Fruit fly (Drosophila melanogaster): ENCODE results near the gene toc.
A peak's percentile ranks its signal among the peaks of the same experiment; 100 is the strongest.

The toc gene

dm6 chr2L:3086290-3086876 is 58.2 kb downstream of the toc start (continued):
- TF ChIP-seq bsh (GFP tag; optimal IDR thresholded peaks at IDR 0.05) (peak in 1 of 2 experiments; percentile 65), B-H1 (GFP tag; IDR thresholded peaks at IDR 0.05) (peak; percentile 52; the same call in 1 of the 3 replicates), eve (GFP tag; optimal IDR thresholded peaks at IDR 0.05) (peak in 1 of 2 experiments; percentile 27), Bdp1 (GFP tag; optimal IDR thresholded peaks at IDR 0.05) (no peak), Asciz (GFP tag; optimal IDR thresholded peaks at IDR 0.05) (peak; percentile 35), CG12659 (GFP tag; optimal IDR thresholded peaks at IDR 0.05) (peak; percentile 77), CG17568 (GFP tag; optimal IDR thresholded peaks at IDR 0.05) (peak; percentile 51), tna (GFP tag; IDR thresholded peaks at IDR 0.05; ENCODE audit: partially characterized antibody) (no peak), CG7839 (tag; optimal IDR thresholded peaks at IDR 0.05) (peak; percentile 86), NC2α (GFP tag; optimal IDR thresholded peaks at IDR 0.05) (no peak), crc (GFP tag; optimal IDR thresholded peaks at IDR 0.05) (peak; percentile 6), sim (GFP tag; IDR thresholded peaks at IDR 0.05) (no peak), ci (GFP tag; IDR thresholded peaks at IDR 0.05) (0 out of 3 replicates have a peak, but pooled peaks have one; percentile 56), Drgx (GFP tag; IDR thresholded peaks at IDR 0.05) (peak; percentile 85), bigmax (GFP tag; optimal IDR thresholded peaks at IDR 0.05) (no peak), CG8089 (GFP tag; optimal IDR thresholded peaks at IDR 0.05) (no peak), schlank (tag; optimal IDR thresholded peaks at IDR 0.05) (no peak), CG10321 (GFP tag; IDR thresholded peaks at IDR 0.05) (0 out of 2 replicates have a peak, but pooled peaks have one; percentile 26), CG12104 (GFP tag; optimal IDR thresholded peaks at IDR 0.05) (peak; percentile 50), CG1602 (GFP tag; optimal IDR thresholded peaks at IDR 0.05) (peak; percentile 10), CG34224 (GFP tag; IDR thresholded peaks at IDR 0.05; ENCODE audit: partially characterized antibody) (no peak), B-H2 (GFP tag; optimal IDR thresholded peaks at IDR 0.05) (no peak), Scr (GFP tag; IDR thresholded peaks at IDR 0.05; ENCODE audit: partially characterized antibody) (no peak), CG32532 (GFP tag; IDR thresholded peaks at IDR 0.05) (peak; percentile 83), H2.0 (GFP tag; IDR thresholded peaks at IDR 0.05) (peak; percentile 67), CG4730 (GFP tag; IDR thresholded peaks at IDR 0.05) (0 out of 2 replicates have a peak, but pooled peaks have one; percentile 16), CG7271 (tag; optimal IDR thresholded peaks at IDR 0.05) (no peak), CG12391 (tag; optimal IDR thresholded peaks at IDR 0.05) (peak; percentile 79), inv (GFP tag; IDR thresholded peaks at IDR 0.05; ENCODE audit: partially characterized antibody) (no peak), E2f2 (GFP tag; IDR thresholded peaks at IDR 0.05) (peak; percentile 67), klu (GFP tag; IDR thresholded peaks at IDR 0.05) (peak; percentile 16; the same call in 1 of the 2 replicates), CG11247 (GFP tag; IDR thresholded peaks at IDR 0.05) (peak; percentile 41; the same call in 1 of the 2 replicates), ftz-f1 (GFP tag; optimal IDR thresholded peaks at IDR 0.05) (no peak), CG15601 (tag; optimal IDR thresholded peaks at IDR 0.05) (no peak), CG4617 (GFP tag; optimal IDR thresholded peaks at IDR 0.05; ENCODE audit: borderline replicate concordance) (no peak), CG14441 (GFP tag; IDR thresholded peaks at IDR 0.05) (peak; percentile 60), mam (GFP tag; optimal IDR thresholded peaks at IDR 0.05) (peak; percentile 65), CG18619 (GFP tag; optimal IDR thresholded peaks at IDR 0.05) (peak; percentile 59), sens (GFP tag) (peak; percentile 91), rib (GFP tag; IDR thresholded peaks at IDR 0.05) (peak; percentile 68), unpg (GFP tag; optimal IDR thresholded peaks at IDR 0.05) (peak; percentile 83), ewg (GFP tag; optimal IDR thresholded peaks at IDR 0.05) (peak; percentile 31), Tbp (GFP tag; optimal IDR thresholded peaks at IDR 0.05) (no peak), exex (tag; optimal IDR thresholded peaks at IDR 0.05) (peak; percentile 32), CHES-1-like (GFP tag; optimal IDR thresholded peaks at IDR 0.05) (peak; percentile 15), CG15514 (GFP tag; optimal IDR thresholded peaks at IDR 0.05) (peak; percentile 66), Doc3 (GFP tag; IDR thresholded peaks at IDR 0.05; ENCODE audit: partially characterized antibody) (no peak), Fer3 (tag; optimal IDR thresholded peaks at IDR 0.05) (peak; percentile 84), emc (GFP tag; optimal IDR thresholded peaks at IDR 0.05) (peak; percentile 8)
